Worm (Caenorhabditis elegans): ENCODE data around the gene srj-54.
A peak's percentile ranks its signal among the peaks of the same experiment; 100 is the strongest.

srj-54 gene

DNA sequence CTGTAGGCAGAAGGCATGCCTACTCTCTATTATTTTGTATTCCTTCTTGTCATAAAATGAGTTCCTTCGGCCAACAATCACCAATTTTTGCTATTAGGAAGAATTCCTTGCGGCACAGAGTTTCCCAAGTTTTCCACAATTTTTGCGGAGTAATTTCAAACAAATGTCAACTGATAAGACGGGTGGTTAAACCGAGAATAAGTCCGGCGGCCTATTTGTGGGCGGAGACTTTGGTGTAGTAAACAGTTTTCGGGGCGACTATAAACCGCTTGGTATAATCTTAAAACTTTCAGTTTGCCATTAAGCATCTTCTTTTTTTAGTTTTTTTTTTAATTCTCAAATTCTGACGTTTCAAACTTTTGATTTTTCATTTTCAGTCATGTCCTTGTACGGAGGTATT, 21.4 kb upstream of the srj-54 start, which contains the start of gene ifc-1:
Gene ifc-1, plus strand, starts transcription at position 378 of the 400 bp plus-strand sequence.
- TF ChIP-seq blmp-1 (tag; optimal IDR thresholded peaks at IDR 0.05) (no peak), snu-23 (GFP tag; optimal IDR thresholded peaks at IDR 0.05) (no peak), swsn-7 (tag; optimal IDR thresholded peaks at IDR 0.05) (no peak), ceh-63 (GFP tag; optimal IDR thresholded peaks at IDR 0.05) (no peak), ces-1 (GFP tag; optimal IDR thresholded peaks at IDR 0.05) (no peak), aha-1 (tag; optimal IDR thresholded peaks at IDR 0.05) (no peak), nhr-19 (GFP tag; conservative IDR thresholded peaks at IDR 0.05) (no peak), sox-4 (tag; optimal IDR thresholded peaks at IDR 0.05) (no peak), rnt-1 (tag; optimal IDR thresholded peaks at IDR 0.05) (no peak), nhr-85 (tag) (no peak), dsc-1 (tag; optimal IDR thresholded peaks at IDR 0.05) (no peak), egl-27 (tag; optimal IDR thresholded peaks at IDR 0.05) (no peak), elt-2 (tag; optimal IDR thresholded peaks at IDR 0.05) (peak; percentile 67), tbx-2 (tag; optimal IDR thresholded peaks at IDR 0.05) (no peak), efl-1 (optimal IDR thresholded peaks at IDR 0.05) (no peak), efl-1 (GFP tag; optimal IDR thresholded peaks at IDR 0.05 in 1 of 2) (peak in 1 of 2 experiments; percentile 21)

DNA sequence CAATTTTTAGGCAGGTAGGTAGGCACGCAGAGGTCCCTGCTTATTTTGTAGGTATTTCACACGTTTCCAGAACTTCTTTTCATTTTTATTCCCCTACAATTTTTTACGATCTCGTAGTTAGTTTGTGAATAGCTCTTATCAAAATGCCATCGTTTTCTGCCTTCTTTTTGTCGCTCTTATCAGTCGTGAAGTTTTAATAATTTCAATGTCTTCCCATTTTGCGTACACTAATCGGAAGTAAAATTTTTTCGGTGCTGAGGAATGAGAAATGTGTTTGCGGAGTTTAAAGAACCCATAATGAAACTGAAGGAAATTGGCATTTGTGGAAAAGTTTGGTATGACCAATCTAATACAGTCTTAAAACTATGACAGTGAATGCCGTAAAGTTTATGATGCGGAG, 20.7 kb upstream of the srj-54 start:
- TF ChIP-seq lin-35 (GFP tag; optimal IDR thresholded peaks at IDR 0.05) (no peak), nhr-90 (tag; optimal IDR thresholded peaks at IDR 0.05; ENCODE audit: poor library complexity) (no peak), jun-1 (tag; optimal IDR thresholded peaks at IDR 0.05) (no peak), unc-130 (tag; optimal IDR thresholded peaks at IDR 0.05) (no peak), elt-2 (tag; optimal IDR thresholded peaks at IDR 0.05) (peak; percentile 53)

DNA sequence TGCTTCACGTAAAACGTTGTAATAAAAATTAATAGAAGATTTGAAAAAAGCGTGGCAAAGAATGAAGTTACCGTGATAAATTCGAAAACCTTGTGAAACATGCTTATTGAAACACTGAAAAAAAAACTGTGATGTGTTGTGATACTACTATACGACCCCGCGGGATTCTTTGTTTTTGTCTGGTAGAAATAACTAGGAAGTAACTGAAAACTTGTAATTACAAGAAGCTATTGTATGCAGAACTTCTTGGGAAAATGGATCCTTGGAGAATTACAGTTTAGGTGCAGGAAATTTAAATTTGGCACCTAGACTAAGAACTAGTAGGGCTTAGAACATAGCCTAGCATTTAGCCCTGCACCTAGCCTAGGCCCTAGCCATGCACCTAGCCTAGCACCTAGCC, 20.2 kb upstream of the srj-54 start, which contains the start of gene str-39:
Gene str-39, minus strand, starts transcription at position 101 of the 400 bp plus-strand sequence.
- TF ChIP-seq lsy-2 (tag; optimal IDR thresholded peaks at IDR 0.05) (no peak), C34B4.2 (tag; optimal IDR thresholded peaks at IDR 0.05) (no peak), nhr-28 (tag; optimal IDR thresholded peaks at IDR 0.05) (no peak), unc-130 (tag; optimal IDR thresholded peaks at IDR 0.05) (no peak), efl-3 (GFP tag; optimal IDR thresholded peaks at IDR 0.05) (no peak), lin-35 (GFP tag; optimal IDR thresholded peaks at IDR 0.05) (no peak), dsc-1 (tag; optimal IDR thresholded peaks at IDR 0.05) (no peak)

DNA sequence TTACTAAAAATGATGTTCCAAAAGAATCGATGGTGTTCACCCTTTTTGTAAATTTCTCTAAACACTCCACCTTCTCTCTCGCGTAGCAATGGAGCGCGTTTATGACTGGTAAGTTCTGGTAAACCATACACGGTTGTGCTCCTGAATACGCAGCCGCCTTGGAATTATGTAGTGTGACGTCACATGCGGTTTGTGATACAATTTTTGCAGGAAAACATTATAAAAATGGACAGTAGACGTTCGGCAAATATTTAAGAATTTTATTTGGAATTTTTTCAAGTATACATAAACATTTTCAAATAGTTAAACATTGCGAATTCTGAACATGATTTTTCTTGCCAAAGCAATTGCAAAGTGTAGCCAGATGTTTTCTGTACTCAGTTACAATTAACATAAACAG, 17.9 kb upstream of the srj-54 start, which contains the start of gene F37B4.10:
Gene F37B4.10, minus strand, starts transcription at position 101 of the 400 bp plus-strand sequence.
- peak in 1 of 2 experiments; percentile 11 for TF ChIP-seq lsy-2 (tag; optimal IDR thresholded peaks at IDR 0.05)
- TF ChIP-seq efl-1 (optimal IDR thresholded peaks at IDR 0.05), result peak; percentile 8 to 18
- TF ChIP-seq efl-1 (GFP tag; optimal IDR thresholded peaks at IDR 0.05 in 1 of 2), result no peak
- peak; percentile 15 to 22 for TF ChIP-seq lin-35 (GFP tag; optimal IDR thresholded peaks at IDR 0.05)
- no peak for TF ChIP-seq unc-86 (tag; optimal IDR thresholded peaks at IDR 0.05)
- TF ChIP-seq lin-13 (GFP tag; optimal IDR thresholded peaks at IDR 0.05), result no peak
- TF ChIP-seq dpl-1 (GFP tag; optimal IDR thresholded peaks at IDR 0.05), result peak in 1 of 3 experiments; percentile 11

DNA sequence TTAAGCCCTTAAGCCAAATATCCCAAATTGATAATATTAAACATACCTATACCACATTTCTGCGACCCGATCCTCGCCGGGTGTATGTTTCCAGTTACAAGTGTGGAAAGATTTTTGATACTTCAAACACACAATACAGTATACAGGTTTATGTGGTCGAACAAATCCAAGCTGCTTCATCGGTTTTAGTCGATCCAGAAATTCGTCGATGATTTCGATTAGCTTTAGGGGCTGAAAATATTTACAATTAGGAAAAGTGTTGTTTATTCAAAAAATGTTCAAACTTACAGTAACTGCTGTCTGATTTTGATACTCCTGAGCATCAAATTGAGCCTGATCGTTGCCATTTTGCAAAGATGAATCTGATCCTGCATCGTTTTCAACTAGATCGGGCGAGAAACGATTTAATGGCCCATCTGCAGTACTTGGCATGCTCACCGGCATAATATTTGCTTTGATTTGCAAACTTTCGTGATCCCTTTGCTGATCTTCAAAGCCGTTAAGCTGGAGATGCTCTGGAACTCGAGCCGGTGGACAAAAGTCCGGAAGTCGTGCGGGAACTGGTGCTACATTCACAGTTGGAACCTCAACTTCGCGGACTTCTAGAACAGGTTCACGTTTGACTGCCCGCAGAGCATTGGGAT, 16.7 kb upstream of the srj-54 start:
- TF ChIP-seq efl-1 (optimal IDR thresholded peaks at IDR 0.05) (no peak), efl-1 (GFP tag; optimal IDR thresholded peaks at IDR 0.05 in 1 of 2) (peak in 1 of 2 experiments; percentile 15), ceh-88 (GFP tag; IDR thresholded peaks at IDR 0.05) (no peak)

- TF ChIP-seq efl-1 (optimal IDR thresholded peaks at IDR 0.05) (no peak), efl-1 (GFP tag; optimal IDR thresholded peaks at IDR 0.05 in 1 of 2) (peak in 1 of 2 experiments; percentile 22), ztf-11 (tag; optimal IDR thresholded peaks at IDR 0.05) (no peak), nhr-20 (tag; optimal IDR thresholded peaks at IDR 0.05) (no peak), nhr-84 (tag; optimal IDR thresholded peaks at IDR 0.05) (no peak), nhr-47 (tag; optimal IDR thresholded peaks at IDR 0.05) (no peak), nhr-85 (tag) (no peak), tbx-2 (tag; optimal IDR thresholded peaks at IDR 0.05) (no peak), ama-1 (optimal IDR thresholded peaks at IDR 0.05) (no peak), isw-1 (GFP tag; IDR thresholded peaks at IDR 0.05) (no peak), C04F5.9 (tag; optimal IDR thresholded peaks at IDR 0.05) (no peak), nhr-12 (tag; optimal IDR thresholded peaks at IDR 0.05) (no peak), unc-130 (tag; optimal IDR thresholded peaks at IDR 0.05) (no peak), nhr-71 (tag; optimal IDR thresholded peaks at IDR 0.05) (peak; percentile 10), alr-1 (tag; optimal IDR thresholded peaks at IDR 0.05; ENCODE audit: borderline replicate concordance) (no peak), snu-23 (GFP tag; optimal IDR thresholded peaks at IDR 0.05) (no peak), nhr-19 (GFP tag; conservative IDR thresholded peaks at IDR 0.05) (no peak), aha-1 (tag; optimal IDR thresholded peaks at IDR 0.05) (no peak), tlp-1 (tag; optimal IDR thresholded peaks at IDR 0.05) (no peak), Y116A8C.19 (tag; optimal IDR thresholded peaks at IDR 0.05; ENCODE audit: borderline replicate concordance) (no peak), unc-62 (GFP tag; optimal IDR thresholded peaks at IDR 0.05) (no peak)
Measured at ce11 chrV:2875422-2875821, 15.8 kb upstream of the srj-54 start, which contains the start of gene folt-2. TSS of gene folt-2 (minus strand) at chrV:2875600.
